Worm (Caenorhabditis elegans): ENCODE measurements around the gene srg-68.

DNA sequence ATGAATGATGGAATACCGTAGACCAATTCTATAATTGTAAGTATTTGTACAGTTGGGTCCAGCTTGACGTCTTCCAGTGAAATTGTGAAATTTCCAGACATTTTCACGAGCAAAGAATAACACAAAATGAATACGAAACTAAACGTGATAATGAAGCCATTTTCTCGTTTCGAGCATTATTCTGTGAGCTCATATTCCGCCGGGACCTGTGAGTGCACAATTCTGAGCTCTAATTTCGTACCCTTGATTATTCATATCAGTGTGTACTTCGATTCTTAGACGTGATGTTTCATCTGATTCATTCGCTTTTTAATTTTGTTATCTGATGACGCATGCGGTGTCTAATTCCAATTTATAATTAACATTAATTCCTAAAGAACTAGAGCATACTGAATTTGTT, 17.1 kb upstream of the srg-68 start, which contains the start of gene srg-66:
- no peak for TF ChIP-seq him-1 (tag; optimal IDR thresholded peaks at IDR 0.05)
- TF ChIP-seq W03F9.2 (tag; optimal IDR thresholded peaks at IDR 0.05): no peak
